Worm (Caenorhabditis elegans) whole organism, L1 larva: Measurements from ENCODE around the gene R02E12.5.
A peak's percentile ranks its signal among the peaks of the same experiment; 100 is the strongest.

Experiments used
- C04F5.9 ChIP-seq: sonication (generic microtip); optimal IDR thresholded peaks from 2 replicates; lab custom pipeline; 2016; ENCODE audit warnings: missing genetic modification characterization, missing compliant biosample characterization
- C34B4.2 ChIP-seq: sonication (generic microtip); optimal IDR thresholded peaks from 2 replicates; lab custom pipeline; 2017; ENCODE audit warnings: mild to moderate bottlenecking, missing genetic modification characterization, missing compliant biosample characterization
- aly-2 ChIP-seq: fragments of 150-350 bp; optimal IDR thresholded peaks from 2 replicates; lab custom pipeline; 2014; ENCODE audit warnings: missing biosample characterization, missing genetic modification characterization
- ama-1 ChIP-seq: fragments of 150-350 bp; optimal IDR thresholded peaks from 2 replicates; lab custom pipeline; 2014
- blmp-1 ChIP-seq: fragments of 150-350 bp; optimal IDR thresholded peaks from 2 replicates; lab custom pipeline; 2014; ENCODE audit warnings: missing biosample characterization, missing genetic modification characterization
- ceh-63 ChIP-seq: fragments of 200-800 bp; sonication (Bioruptor generic); optimal IDR thresholded peaks from 2 replicates; lab custom pipeline; 2018; ENCODE audit warnings: mild to moderate bottlenecking, missing genetic modification characterization, missing compliant biosample characterization
- ceh-8 ChIP-seq: fragments of 200-800 bp; sonication (Bioruptor generic); optimal IDR thresholded peaks from 2 replicates; lab custom pipeline; 2018; ENCODE audit warnings: mild to moderate bottlenecking, missing genetic modification characterization, moderate library complexity, missing compliant biosample characterization
- ceh-82 ChIP-seq, 3 experiments: fragments of 150-350 bp in 1 of 3; sonication (generic microtip) in 2 of 3; optimal IDR thresholded peaks; 2 replicates each; lab custom pipeline; 2014 to 2017; ENCODE audit warnings: missing biosample characterization in 3 of 3, missing genetic modification characterization in 3 of 3
- ces-1 ChIP-seq: fragments of 150-350 bp; optimal IDR thresholded peaks from 2 replicates; lab custom pipeline; 2014; ENCODE audit warnings: missing biosample characterization, missing genetic modification reagents, missing genetic modification characterization
- dpl-1 ChIP-seq, 3 experiments: fragments of 150-350 bp in 2 of 3; sonication (generic microtip) in 1 of 3; optimal IDR thresholded peaks; 2 replicates each; lab custom pipeline; 2014 to 2017; ENCODE audit warnings: missing biosample characterization in 3 of 3, missing genetic modification characterization in 3 of 3, missing genetic modification reagents in 3 of 3
- dsc-1 ChIP-seq: sonication (generic microtip); optimal IDR thresholded peaks from 2 replicates; lab custom pipeline; 2016; ENCODE audit warnings: mild to moderate bottlenecking, missing genetic modification characterization, missing compliant biosample characterization
- efl-1 ChIP-seq, 4 experiments: fragments of 150-350 bp; optimal IDR thresholded peaks in 3 of 4; peaks in 1 of 4; 1 replicate in 1 of 4; 2 replicates in 3 of 4; lab custom pipeline; 2014; ENCODE audit warnings: missing biosample characterization in 2 of 4, missing genetic modification characterization in 2 of 4, missing genetic modification reagents in 2 of 4
- efl-3 ChIP-seq: fragments of 200-800 bp; sonication (Bioruptor generic); optimal IDR thresholded peaks from 2 replicates; lab custom pipeline; 2018; ENCODE audit warnings: mild to moderate bottlenecking, missing genetic modification characterization, missing compliant biosample characterization
- egl-13 ChIP-seq: sonication (generic microtip); optimal IDR thresholded peaks from 2 replicates; lab custom pipeline; 2016; ENCODE audit warnings: missing genotype, missing genetic modification reagents, missing genetic modification characterization, missing compliant biosample characterization
- elt-3 ChIP-seq, 6 experiments: fragments of 150-350 bp in 1 of 6; sonication (generic microtip); optimal IDR thresholded peaks; 2 replicates each; lab custom pipeline; 2017 to 2018; ENCODE audit warnings: missing biosample characterization in 6 of 6, missing genetic modification characterization in 6 of 6, inconsistent platforms in 1 of 6
- ets-5 ChIP-seq: fragments of 200-800 bp; sonication (Bioruptor generic); IDR thresholded peaks from 2 replicates; pipeline ENCODE4 v1.3.6; 2022; ENCODE audit warnings: missing genetic modification characterization, missing compliant biosample characterization
- fkh-8 ChIP-seq: sonication (generic microtip); optimal IDR thresholded peaks from 2 replicates; lab custom pipeline; 2016; ENCODE audit warnings: mild to moderate bottlenecking, missing genetic modification characterization, missing compliant biosample characterization
- grh-1 ChIP-seq: fragments of 200-800 bp; sonication (Bioruptor generic); IDR thresholded peaks from 2 replicates; pipeline ENCODE4 v1.3.6; 2022; ENCODE audit warnings: missing genetic modification reagents, missing genetic modification characterization, missing compliant biosample characterization
- hlh-17 ChIP-seq: fragments of 200-800 bp; sonication (Bioruptor generic); optimal IDR thresholded peaks from 2 replicates; lab custom pipeline; 2018; ENCODE audit warnings: missing genetic modification characterization, mild to moderate bottlenecking, missing compliant biosample characterization, moderate library complexity, borderline replicate concordance
- hpl-2 ChIP-seq: fragments of 150-350 bp; optimal IDR thresholded peaks from 2 replicates; lab custom pipeline; 2014; ENCODE audit warnings: missing biosample characterization, missing genetic modification reagents, missing genetic modification characterization
- irx-1 ChIP-seq: sonication (generic microtip); optimal IDR thresholded peaks from 2 replicates; lab custom pipeline; 2016; ENCODE audit warnings: missing genetic modification characterization, missing compliant biosample characterization
- isw-1 ChIP-seq: fragments of 200-800 bp; sonication (Bioruptor generic); IDR thresholded peaks from 2 replicates; pipeline ENCODE4 v1.3.6; 2022; ENCODE audit warnings: missing genetic modification characterization, missing compliant biosample characterization
- jun-1 ChIP-seq: fragments of 150-350 bp; optimal IDR thresholded peaks from 2 replicates; lab custom pipeline; 2014; ENCODE audit warnings: missing biosample characterization, missing genetic modification reagents, missing genetic modification characterization
- lin-39 ChIP-seq: fragments of 150-350 bp; optimal IDR thresholded peaks from 2 replicates; lab custom pipeline; 2014; ENCODE audit warnings: missing biosample characterization, missing genetic modification reagents, missing genetic modification characterization
- mab-9 ChIP-seq: fragments of 200-800 bp; sonication (Bioruptor generic); IDR thresholded peaks from 2 replicates; pipeline ENCODE4 v1.3.6; 2022; ENCODE audit warnings: missing genetic modification reagents, missing genetic modification characterization, missing compliant biosample characterization
- mep-1 ChIP-seq: fragments of 150-350 bp; optimal IDR thresholded peaks from 2 replicates; lab custom pipeline; 2014; ENCODE audit warnings: missing biosample characterization, missing genetic modification characterization
- nhr-11 ChIP-seq: fragments of 150-350 bp; optimal IDR thresholded peaks from 2 replicates; lab custom pipeline; 2014; ENCODE audit warnings: missing biosample characterization, missing genetic modification characterization
- nhr-12 ChIP-seq: sonication (generic microtip); optimal IDR thresholded peaks from 2 replicates; lab custom pipeline; 2017; ENCODE audit warnings: missing biosample characterization, missing genetic modification characterization
- nhr-237 ChIP-seq: fragments of 150-350 bp; optimal IDR thresholded peaks from 2 replicates; lab custom pipeline; 2014; ENCODE audit warnings: missing biosample characterization, missing genetic modification characterization
- nhr-28 ChIP-seq: fragments of 150-350 bp; optimal IDR thresholded peaks from 2 replicates; lab custom pipeline; 2014; ENCODE audit warnings: missing biosample characterization, missing genetic modification characterization
- nhr-47 ChIP-seq: sonication (generic microtip); optimal IDR thresholded peaks from 2 replicates; lab custom pipeline; 2016; ENCODE audit warnings: mild to moderate bottlenecking, missing genetic modification characterization, moderate library complexity, missing compliant biosample characterization
- nhr-71 ChIP-seq: sonication (generic microtip); optimal IDR thresholded peaks from 2 replicates; lab custom pipeline; 2016; ENCODE audit warnings: mild to moderate bottlenecking, missing genetic modification characterization, moderate library complexity, missing compliant biosample characterization
- nhr-76 ChIP-seq: sonication (generic microtip); optimal IDR thresholded peaks from 2 replicates; lab custom pipeline; 2017; ENCODE audit warnings: missing biosample characterization, missing genetic modification characterization
- nhr-90 ChIP-seq: sonication (generic microtip); optimal IDR thresholded peaks from 2 replicates; lab custom pipeline; 2016; ENCODE audit warnings: mild to moderate bottlenecking, missing genetic modification characterization, missing compliant biosample characterization; ENCODE audit not compliant: poor library complexity
- pag-3 ChIP-seq: sonication (generic microtip); optimal IDR thresholded peaks from 2 replicates; lab custom pipeline; 2017; ENCODE audit warnings: missing genetic modification characterization, mild to moderate bottlenecking, missing compliant biosample characterization, antibody characterized with exemption, borderline replicate concordance; ENCODE audit not compliant: insufficient read depth
- snu-23 ChIP-seq: sonication (generic microtip); optimal IDR thresholded peaks from 2 replicates; lab custom pipeline; 2016; ENCODE audit warnings: missing genetic modification characterization, missing compliant biosample characterization
- sptf-1 ChIP-seq: fragments of 150-350 bp; optimal IDR thresholded peaks from 2 replicates; lab custom pipeline; 2014; ENCODE audit warnings: missing biosample characterization, missing genetic modification characterization
- swsn-7 ChIP-seq: sonication (generic microtip); optimal IDR thresholded peaks from 2 replicates; lab custom pipeline; 2016; ENCODE audit warnings: missing genetic modification characterization, missing compliant biosample characterization
- tbx-2 ChIP-seq: sonication (generic microtip); optimal IDR thresholded peaks from 2 replicates; lab custom pipeline; 2016; ENCODE audit warnings: missing genetic modification characterization, missing compliant biosample characterization
- tlp-1 ChIP-seq: fragments of 150-350 bp; optimal IDR thresholded peaks from 2 replicates; lab custom pipeline; 2014; ENCODE audit warnings: missing biosample characterization, missing genetic modification characterization
- unc-62 ChIP-seq: fragments of 150-350 bp; optimal IDR thresholded peaks from 2 replicates; lab custom pipeline; 2014; ENCODE audit warnings: missing biosample characterization, missing genetic modification reagents, missing genetic modification characterization
- unc-86 ChIP-seq: sonication (generic microtip); optimal IDR thresholded peaks from 2 replicates; lab custom pipeline; 2016; ENCODE audit warnings: missing genetic modification characterization, missing compliant biosample characterization
- vab-15 ChIP-seq: sonication (generic microtip); optimal IDR thresholded peaks from 2 replicates; lab custom pipeline; 2017; ENCODE audit warnings: missing genotype, mild to moderate bottlenecking, missing genetic modification characterization, missing compliant biosample characterization
- zag-1 ChIP-seq: fragments of 150-350 bp; optimal IDR thresholded peaks from 2 replicates; lab custom pipeline; 2014; ENCODE audit warnings: missing biosample characterization, missing genetic modification characterization
- ztf-11 ChIP-seq, 2 experiments: sonication (generic microtip); optimal IDR thresholded peaks; 2 replicates each; lab custom pipeline; 2016 to 2017; ENCODE audit warnings: missing genetic modification characterization in 2 of 2, missing biosample characterization in 1 of 2, missing compliant biosample characterization in 1 of 2

R02E12.5 gene

DNA sequence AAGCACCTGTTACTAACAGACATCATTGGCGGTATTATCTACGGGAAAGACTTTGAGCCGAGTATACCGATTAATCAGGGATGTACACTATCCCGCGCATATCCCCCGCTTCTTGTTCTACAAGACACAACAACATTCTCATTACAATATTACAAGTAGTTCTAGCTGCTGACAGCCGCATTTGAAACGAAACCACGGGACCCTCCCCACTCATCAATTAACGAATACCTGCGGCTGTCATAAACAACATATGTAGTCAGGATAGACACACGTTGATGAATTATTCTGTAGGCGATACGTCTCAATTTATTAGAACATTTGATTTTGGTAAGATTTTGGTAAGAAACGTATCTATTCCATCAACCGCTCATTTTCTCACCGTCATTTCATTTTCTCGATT lies 20.4 kb upstream of the R02E12.5 start:
- TF ChIP-seq egl-13 (tag; lab: Kevin White, UChicago): no peak
- no peak for TF ChIP-seq nhr-47 (tag; lab: Kevin White, UChicago)
- no peak for TF ChIP-seq lin-39 (tag; lab: Kevin White, UChicago)
- no peak for TF ChIP-seq mep-1 (tag; lab: Kevin White, UChicago)
- no peak for TF ChIP-seq nhr-12 (tag; lab: Kevin White, UChicago)
- TF ChIP-seq mab-9: no peak
- TF ChIP-seq nhr-71 (tag; lab: Kevin White, UChicago): no peak
- TF ChIP-seq C04F5.9 (tag; lab: Kevin White, UChicago): no peak
- no peak for TF ChIP-seq blmp-1 (tag; lab: Kevin White, UChicago)
- TF ChIP-seq efl-3 (GFP tag; lab: Kevin White, UChicago): no peak
- TF ChIP-seq ces-1 (GFP tag; lab: Kevin White, UChicago): no peak

DNA sequence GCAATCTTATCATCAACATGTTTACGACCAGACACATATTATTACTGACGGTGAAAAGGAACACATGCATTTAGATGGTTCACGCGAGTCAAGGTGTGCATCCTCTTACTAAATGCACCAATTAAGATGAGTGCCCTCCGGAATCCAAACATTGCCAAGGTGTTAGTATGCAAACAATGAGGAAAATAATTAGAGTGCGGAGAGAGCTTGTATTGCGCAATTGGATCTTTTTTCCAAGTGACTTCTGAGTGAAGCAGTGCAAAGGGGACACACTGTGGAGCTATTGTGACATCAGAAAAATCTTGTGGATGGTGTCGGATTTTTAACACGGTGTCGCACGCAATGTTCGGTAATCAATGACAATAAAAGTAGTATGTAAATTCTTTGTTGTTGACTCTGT lies 19.9 kb upstream of the R02E12.5 start:
- TF ChIP-seq ama-1 (lab: Kevin White, UChicago) (no peak), elt-3 (tag; optimal IDR thresholded peaks at IDR 0.05; lab: Kevin White, UChicago) (no peak), unc-86 (tag; lab: Kevin White, UChicago) (no peak), mab-9 (no peak), ets-5 (GFP tag; lab: Robert Waterston, UW) (no peak), ceh-63 (GFP tag; lab: Kevin White, UChicago) (no peak), tbx-2 (tag; lab: Kevin White, UChicago) (no peak), nhr-28 (no peak), swsn-7 (tag; lab: Kevin White, UChicago) (no peak), vab-15 (tag; lab: Kevin White, UChicago) (no peak), nhr-237 (tag; lab: Kevin White, UChicago) (no peak), jun-1 (tag; lab: Kevin White, UChicago) (no peak), pag-3 (tag; lab: Kevin White, UChicago) (no peak), sptf-1 (tag; lab: Kevin White, UChicago) (no peak), irx-1 (tag; lab: Kevin White, UChicago) (no peak), ztf-11 (tag; optimal IDR thresholded peaks at IDR 0.05; lab: Kevin White, UChicago) (no peak), C34B4.2 (no peak), zag-1 (tag; lab: Kevin White, UChicago) (no peak), hpl-2 (GFP tag; lab: Kevin White, UChicago) (no peak)

DNA sequence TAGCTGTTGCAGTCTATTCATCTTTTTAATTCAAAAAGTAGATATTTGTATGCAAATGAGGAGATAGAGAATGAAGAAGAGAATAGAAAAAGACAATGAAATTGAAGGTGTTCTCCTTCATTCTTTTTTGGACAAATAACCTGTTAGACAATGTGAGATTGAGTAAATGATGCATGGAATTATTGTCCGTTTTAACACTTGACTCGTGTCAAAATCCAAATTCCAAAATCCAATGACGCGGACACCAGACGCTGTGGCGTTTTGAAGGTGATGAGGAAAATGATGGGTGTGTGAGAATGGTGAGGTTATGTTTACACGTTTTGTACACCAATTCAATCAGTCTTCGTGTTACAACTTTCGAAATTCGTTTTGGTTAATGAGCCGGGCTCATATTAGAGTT lies 18.0 kb upstream of the R02E12.5 start:
- TF ChIP-seq C34B4.2 (no peak), ceh-63 (GFP tag; lab: Kevin White, UChicago) (no peak), nhr-76 (tag; lab: Kevin White, UChicago) (no peak), efl-1 (optimal IDR thresholded peaks at IDR 0.05; lab: Kevin White, UChicago) (no peak), efl-1 (GFP tag; optimal IDR thresholded peaks at IDR 0.05 in 1 of 2; lab: Kevin White, UChicago) (peak in 1 of 2 experiments; percentile 73), nhr-47 (tag; lab: Kevin White, UChicago) (no peak), efl-3 (GFP tag; lab: Kevin White, UChicago) (no peak)
- TF ChIP-seq, all 84 proteins: peak for 1

DNA sequence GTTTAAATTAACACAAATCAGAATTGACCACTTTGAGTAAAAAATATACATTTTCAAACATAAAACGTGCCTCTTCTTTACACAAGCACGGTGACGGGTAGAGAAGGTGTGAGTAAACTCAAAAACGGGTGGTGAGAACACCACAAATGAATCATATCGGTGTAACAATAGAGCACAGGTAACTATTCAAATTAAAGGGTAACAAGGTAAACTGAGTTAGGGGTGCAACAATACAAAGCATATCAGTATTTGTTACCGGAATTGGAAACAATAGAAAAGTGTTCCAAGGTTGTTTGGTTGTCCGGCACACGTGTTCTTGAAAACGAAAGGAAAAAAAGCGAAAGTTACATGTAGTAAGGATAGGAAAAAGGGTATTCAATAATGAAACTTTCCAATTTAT lies 14.8 kb upstream of the R02E12.5 start:
- TF ChIP-seq mab-9 (no peak), blmp-1 (tag; lab: Kevin White, UChicago) (peak; percentile 14), nhr-11 (tag; lab: Kevin White, UChicago) (no peak)

DNA sequence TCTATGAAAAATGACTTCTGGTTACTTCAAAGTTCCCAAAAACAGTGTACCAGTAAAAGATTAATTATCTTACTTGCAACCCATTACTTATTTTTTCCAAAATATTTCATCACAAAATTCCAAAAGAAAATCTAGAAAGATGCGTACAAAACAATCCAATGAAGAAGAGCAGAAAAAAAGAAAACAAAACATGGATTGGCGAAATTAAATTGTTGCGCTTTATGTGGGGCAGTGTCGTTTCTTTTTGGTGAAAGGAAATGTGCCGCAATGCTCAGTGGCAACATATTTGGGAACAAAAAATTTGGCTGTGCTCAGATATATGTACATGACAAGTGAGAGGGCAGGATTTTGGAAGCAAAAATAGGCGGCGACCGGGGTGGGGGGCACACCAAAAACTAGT lies 8.6 kb upstream of the R02E12.5 start:
- TF ChIP-seq isw-1 (GFP tag; lab: Robert Waterston, UW) (no peak), dpl-1 (GFP tag; optimal IDR thresholded peaks at IDR 0.05; lab: Kevin White, UChicago) (no peak), nhr-47 (tag; lab: Kevin White, UChicago) (no peak), lin-39 (tag; lab: Kevin White, UChicago) (no peak), ceh-82 (tag; optimal IDR thresholded peaks at IDR 0.05; lab: Kevin White, UChicago) (no peak), grh-1 (GFP tag; lab: Robert Waterston, UW) (no peak), nhr-28 (no peak), ceh-63 (GFP tag; lab: Kevin White, UChicago) (no peak), snu-23 (no peak), fkh-8 (tag; lab: Kevin White, UChicago) (no peak), unc-62 (GFP tag; lab: Kevin White, UChicago) (no peak), hlh-17 (GFP tag; lab: Kevin White, UChicago) (no peak), efl-3 (GFP tag; lab: Kevin White, UChicago) (no peak), ceh-8 (no peak), tlp-1 (tag; lab: Kevin White, UChicago) (no peak), nhr-90 (tag; lab: Kevin White, UChicago) (no peak), dsc-1 (tag; lab: Kevin White, UChicago) (no peak), aly-2 (no peak), mab-9 (no peak)
